Worm (Caenorhabditis elegans): ENCODE data around the gene irg-6.

irg-6 gene

DNA sequence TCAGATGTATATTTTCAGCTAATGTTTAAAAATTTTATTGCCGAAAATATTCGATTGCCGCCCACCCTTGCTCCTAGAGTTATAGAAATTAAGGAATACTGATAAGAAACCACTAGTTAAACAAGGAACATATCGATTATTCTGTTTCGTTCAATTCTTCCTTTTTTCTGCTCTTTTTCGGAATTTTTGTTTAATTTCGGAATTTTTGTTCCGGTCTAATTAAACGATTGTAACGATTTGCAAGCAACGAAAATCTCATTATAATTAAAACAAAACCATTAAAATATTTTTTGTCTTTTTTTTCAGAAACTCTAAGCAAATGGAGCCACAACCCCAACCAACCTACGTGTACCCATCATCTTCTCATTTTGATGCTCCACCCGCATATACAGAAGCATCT, 22.6 kb downstream of the irg-6 start, which contains the start of gene K08D8.1:
Gene K08D8.1, plus strand, starts transcription at position 301 of the 400 bp plus-strand sequence.
- no peak for TF ChIP-seq Y67H2A.10 (GFP tag; conservative IDR thresholded peaks at IDR 0.05)
- no peak for TF ChIP-seq ccch-3 (GFP tag; optimal IDR thresholded peaks at IDR 0.05)
- TF ChIP-seq attf-5 (GFP tag; optimal IDR thresholded peaks at IDR 0.05), result no peak
- no peak for TF ChIP-seq ama-1 (optimal IDR thresholded peaks at IDR 0.05)
- no peak for TF ChIP-seq ama-1 (GFP tag; optimal IDR thresholded peaks at IDR 0.05)
- TF ChIP-seq nhr-90 (tag; optimal IDR thresholded peaks at IDR 0.05), result no peak
- no peak for TF ChIP-seq tbp1 (GFP tag; optimal IDR thresholded peaks at IDR 0.05)
- TF ChIP-seq madf-3 (GFP tag; IDR thresholded peaks at IDR 0.05), result no peak
- no peak for TF ChIP-seq aptf-3 (GFP tag; IDR thresholded peaks at IDR 0.05)
- TF ChIP-seq mxl-1 (tag; optimal IDR thresholded peaks at IDR 0.05), result no peak
- no peak for TF ChIP-seq F39B2.1 (GFP tag; IDR thresholded peaks at IDR 0.05)

DNA sequence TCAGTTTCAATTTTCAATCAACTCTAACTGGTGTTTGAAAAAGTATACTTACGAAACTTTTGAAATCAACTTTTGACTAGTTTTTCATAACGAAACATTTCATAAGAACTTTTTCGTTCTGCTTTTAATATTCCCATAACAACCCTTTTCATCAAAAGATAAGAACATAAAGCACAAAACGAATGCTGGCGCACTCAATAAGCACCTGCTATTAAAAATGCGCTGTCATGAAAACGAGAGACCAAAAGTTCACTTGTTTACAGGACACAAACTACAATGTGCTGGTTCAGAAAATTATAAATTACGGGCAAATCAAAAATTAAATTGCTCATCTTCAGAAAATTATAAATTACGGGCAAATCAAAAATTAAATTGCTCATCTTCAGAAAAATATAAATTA, 23.7 kb downstream of the irg-6 start:
- no peak for TF ChIP-seq ceh-27 (GFP tag; optimal IDR thresholded peaks at IDR 0.05)
- TF ChIP-seq cebp-1 (GFP tag; IDR thresholded peaks at IDR 0.05), result no peak
- peak; percentile 22 for TF ChIP-seq cebp-1 (tag; optimal IDR thresholded peaks at IDR 0.05)
- TF ChIP-seq F49E8.2 (tag; optimal IDR thresholded peaks at IDR 0.05; ENCODE audit: insufficient read depth), result no peak
- no peak for TF ChIP-seq ceh-79 (tag; optimal IDR thresholded peaks at IDR 0.05)
- TF ChIP-seq ztf-28 (GFP tag; IDR thresholded peaks at IDR 0.05), result no peak
- no peak for TF ChIP-seq bed-2 (GFP tag; IDR thresholded peaks at IDR 0.05)
- TF ChIP-seq F39B2.1 (GFP tag; IDR thresholded peaks at IDR 0.05), result no peak
- TF ChIP-seq fkh-3 (tag; optimal IDR thresholded peaks at IDR 0.05), result no peak

DNA sequence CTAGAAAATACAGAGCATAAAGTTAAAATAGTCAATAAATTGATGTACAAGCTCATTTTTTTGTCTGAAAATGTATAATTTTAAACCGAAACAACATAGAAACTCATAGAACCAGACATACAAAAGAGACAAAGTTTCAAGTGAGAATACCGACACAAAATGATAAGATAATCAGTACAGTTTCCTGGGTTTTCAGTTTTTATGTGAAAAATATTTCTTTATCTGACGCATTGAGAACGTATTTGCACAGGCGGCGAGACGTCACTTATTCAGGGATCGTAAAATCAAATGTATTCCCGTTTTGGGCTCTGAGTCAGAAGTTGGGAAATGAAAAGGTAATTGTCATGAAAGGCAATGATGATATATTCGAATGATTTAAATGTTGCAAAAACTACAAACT, 24.3 kb downstream of the irg-6 start, which contains the start of gene K08D8.6:
Gene K08D8.6, minus strand, starts transcription at position 64 of the 400 bp plus-strand sequence.
- no peak for TF ChIP-seq sea-2 (GFP tag; IDR thresholded peaks at IDR 0.05)
- no peak for TF ChIP-seq ztf-3 (GFP tag; optimal IDR thresholded peaks at IDR 0.05)
- TF ChIP-seq nhr-80 (tag; optimal IDR thresholded peaks at IDR 0.05), result peak; percentile 87
- no peak for TF ChIP-seq gei-17 (GFP tag; optimal IDR thresholded peaks at IDR 0.05)
- TF ChIP-seq ZK185.1 (tag; optimal IDR thresholded peaks at IDR 0.05; ENCODE audit: poor library complexity, severe bottlenecking), result no peak
- peak; percentile 36 for TF ChIP-seq atf-7 (tag; optimal IDR thresholded peaks at IDR 0.05)

DNA sequence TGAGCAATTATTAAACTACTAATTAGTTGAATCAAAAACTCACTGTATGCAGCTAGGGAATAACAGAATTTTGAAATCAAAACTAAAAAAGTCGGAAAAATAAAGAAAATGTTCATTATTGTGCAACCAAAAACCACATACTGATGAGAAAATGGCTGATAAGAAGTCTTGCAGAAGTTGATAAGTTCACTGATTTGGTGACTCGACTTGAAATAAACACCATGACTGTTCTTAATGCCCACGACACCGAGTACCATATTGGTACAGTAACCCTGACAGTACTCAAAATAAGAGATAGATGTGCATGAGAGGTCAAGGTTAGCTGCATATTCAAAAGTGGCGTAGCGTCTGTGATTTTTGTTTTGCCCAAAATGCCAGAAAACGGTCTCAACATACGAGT, 28.8 kb downstream of the irg-6 start:
- no peak for TF ChIP-seq rcor-1 (GFP tag; IDR thresholded peaks at IDR 0.05)
- no peak for TF ChIP-seq D2030.7 (GFP tag; IDR thresholded peaks at IDR 0.05)
- no peak for TF ChIP-seq T07F8.4 (tag; optimal IDR thresholded peaks at IDR 0.05)
- no peak for TF ChIP-seq tbx-9 (tag; optimal IDR thresholded peaks at IDR 0.05; ENCODE audit: borderline replicate concordance)
- TF ChIP-seq ekl-4 (GFP tag; IDR thresholded peaks at IDR 0.05), result no peak
- no peak for TF ChIP-seq dpl-1 (GFP tag; optimal IDR thresholded peaks at IDR 0.05)
- no peak for TF ChIP-seq ZK185.1 (tag; optimal IDR thresholded peaks at IDR 0.05; ENCODE audit: poor library complexity, severe bottlenecking)
- TF ChIP-seq lin-54 (GFP tag; optimal IDR thresholded peaks at IDR 0.05), result no peak
- no peak for TF ChIP-seq tbp1 (GFP tag; optimal IDR thresholded peaks at IDR 0.05)
- no peak for TF ChIP-seq hsf-1 (GFP tag; IDR thresholded peaks at IDR 0.05)
- TF ChIP-seq xnd-1 (tag; optimal IDR thresholded peaks at IDR 0.05), result no peak
- TF ChIP-seq C17E4.6 (GFP tag; IDR thresholded peaks at IDR 0.05), result no peak
- no peak for TF ChIP-seq die-1 (tag; optimal IDR thresholded peaks at IDR 0.05)
- TF ChIP-seq pha-4 (tag; optimal IDR thresholded peaks at IDR 0.05), result no peak

Measured in whole organism, young adult.